Worm (Caenorhabditis elegans) whole organism, young adult: Measurements from ENCODE around the gene ncl-1.

Source experiments
- F37B4.10 ChIP-seq: fragments of 200-800 bp; sonication (Bioruptor generic); IDR thresholded peaks from 2 replicates; pipeline ENCODE4 v1.3.6; 2022; ENCODE audit warnings: missing genetic modification characterization, missing compliant biosample characterization
- aptf-3 ChIP-seq: fragments of 200-800 bp; sonication (Bioruptor generic); IDR thresholded peaks from 2 replicates; pipeline ENCODE4 v1.3.6; 2022; ENCODE audit warnings: missing genetic modification characterization, missing compliant biosample characterization

Gene ncl-1

ce11 chrIII:7784201-7784600 lies 64.7 kb downstream of the ncl-1 start (continued):
- no peak for TF ChIP-seq F37B4.10 (GFP tag; lab: Robert Waterston, UW)
- no peak for TF ChIP-seq aptf-3 (GFP tag; lab: Robert Waterston, UW)
